Fruit fly (Drosophila melanogaster) whole organism, embryonic: ENCODE results near the gene CG2157.
A peak's percentile ranks its signal among the peaks of the same experiment; 100 is the strongest.

ENCODE experiments used
- Adf1 ChIP-seq: fragments of 200-800 bp; sonication (Bioruptor generic); IDR thresholded peaks from 2 replicates; pipeline ENCODE4 v1.3.6; 2022; ENCODE audit warnings: missing biosample characterization, missing genetic modification characterization
- BtbVII ChIP-seq: fragments of 200-800 bp; sonication (Bioruptor generic); optimal IDR thresholded peaks from 3 replicates; lab custom pipeline; 2017; ENCODE audit warnings: missing biosample characterization, mild to moderate bottlenecking, missing genetic modification characterization
- CG10147 ChIP-seq: fragments of 200-800 bp; sonication (Bioruptor generic); optimal IDR thresholded peaks from 2 replicates; lab custom pipeline; 2019; ENCODE audit warnings: missing biosample characterization, mild to moderate bottlenecking, missing genetic modification characterization, moderate library complexity
- CG10321 ChIP-seq: fragments of 200-800 bp; sonication (Bioruptor generic); IDR thresholded peaks from 2 replicates; pipeline ENCODE4 v1.3.6; 2022; ENCODE audit warnings: missing biosample characterization, missing genetic modification characterization
- CG10462 ChIP-seq: fragments of 200-800 bp; sonication (Bioruptor generic); optimal IDR thresholded peaks from 2 replicates; lab custom pipeline; 2016; ENCODE audit warnings: missing biosample characterization, missing genetic modification characterization
- CG13123 ChIP-seq: fragments of 200-800 bp; sonication (Bioruptor generic); optimal IDR thresholded peaks from 2 replicates; lab custom pipeline; 2016; ENCODE audit warnings: missing biosample characterization, missing genetic modification characterization
- CG13624 ChIP-seq: fragments of 200-800 bp; sonication (Bioruptor generic); optimal IDR thresholded peaks from 2 replicates; lab custom pipeline; 2016; ENCODE audit warnings: missing biosample characterization, missing genetic modification characterization
- CG16779 ChIP-seq: fragments of 200-800 bp; sonication (Bioruptor generic); IDR thresholded peaks from 2 replicates; pipeline ENCODE4 v1.3.6; 2022; ENCODE audit warnings: missing biosample characterization, missing genetic modification characterization
- CG16815 ChIP-seq: fragments of 200-800 bp; sonication (Bioruptor generic); optimal IDR thresholded peaks from 3 replicates; lab custom pipeline; 2017; ENCODE audit warnings: missing biosample characterization, mild to moderate bottlenecking, missing genetic modification characterization
- CG17912 ChIP-seq: fragments of 200-800 bp; sonication (Bioruptor generic); optimal IDR thresholded peaks from 2 replicates; lab custom pipeline; 2018; ENCODE audit warnings: missing biosample characterization, mild to moderate bottlenecking, missing genetic modification characterization
- CG2116 ChIP-seq: fragments of 200-800 bp; sonication (Bioruptor generic); optimal IDR thresholded peaks from 3 replicates; lab custom pipeline; 2018; ENCODE audit warnings: missing biosample characterization, mild to moderate bottlenecking, missing genetic modification characterization
- CG2120 ChIP-seq: fragments of 200-800 bp; sonication (Bioruptor generic); optimal IDR thresholded peaks from 3 replicates; lab custom pipeline; 2016; ENCODE audit warnings: missing biosample characterization, missing genetic modification characterization
- CG2202 ChIP-seq: fragments of 200-800 bp; sonication (Bioruptor generic); optimal IDR thresholded peaks from 2 replicates; lab custom pipeline; 2018; ENCODE audit warnings: missing biosample characterization, mild to moderate bottlenecking, missing genetic modification characterization
- CG33213 ChIP-seq: fragments of 200-800 bp; sonication (Bioruptor generic); optimal IDR thresholded peaks from 3 replicates; lab custom pipeline; 2016; ENCODE audit warnings: missing biosample characterization, missing genetic modification characterization
- CG3726 ChIP-seq: fragments of 200-800 bp; sonication (Bioruptor generic); IDR thresholded peaks from 3 replicates; pipeline ENCODE4, ENCODE4 v1.3.6; 2022; ENCODE audit warnings: missing biosample characterization, missing genetic modification characterization
- CG7745 ChIP-seq: fragments of 200-800 bp; sonication (Bioruptor generic); optimal IDR thresholded peaks from 2 replicates; lab custom pipeline; 2018; ENCODE audit warnings: missing biosample characterization, mild to moderate bottlenecking, missing genetic modification characterization, moderate library complexity
- CG7963 ChIP-seq: fragments of 200-800 bp; sonication (Bioruptor generic); IDR thresholded peaks from 3 replicates; pipeline ENCODE4 v1.3.6; 2022; ENCODE audit warnings: missing biosample characterization, missing genetic modification characterization; ENCODE audit not compliant: partially characterized antibody
- CG8478 ChIP-seq: fragments of >200 bp; optimal IDR thresholded peaks from 2 replicates; lab custom pipeline; 2018
- CG8924 ChIP-seq: fragments of 200-800 bp; optimal IDR thresholded peaks from 3 replicates; lab custom pipeline; 2019; ENCODE audit warnings: missing biosample characterization, mild to moderate bottlenecking, missing genetic modification characterization, moderate library complexity
- CG9727 ChIP-seq: fragments of 200-800 bp; sonication (Bioruptor generic); optimal IDR thresholded peaks from 3 replicates; lab custom pipeline; 2017; ENCODE audit warnings: missing biosample characterization, mild to moderate bottlenecking, missing genetic modification characterization
- CTCF ChIP-seq: fragments of 200-800 bp; sonication (Bioruptor generic); optimal IDR thresholded peaks from 2 replicates; lab custom pipeline; 2017; ENCODE audit warnings: missing biosample characterization, mild to moderate bottlenecking, missing genetic modification characterization, moderate library complexity
- Deaf1 ChIP-seq: fragments of 200-800 bp; optimal IDR thresholded peaks from 3 replicates; lab custom pipeline; 2019; ENCODE audit warnings: missing biosample characterization, mild to moderate bottlenecking, missing genetic modification characterization, moderate library complexity
- Drgx ChIP-seq: fragments of 200-800 bp; sonication (Bioruptor generic); IDR thresholded peaks from 2 replicates; pipeline ENCODE4 v1.3.6; 2022; ENCODE audit warnings: missing biosample characterization, missing genetic modification characterization
- HLH4C ChIP-seq: fragments of 200-800 bp; sonication (Bioruptor generic); IDR thresholded peaks from 3 replicates; pipeline ENCODE4 v1.3.6; 2022; ENCODE audit warnings: missing biosample characterization, missing genetic modification characterization; ENCODE audit not compliant: partially characterized antibody
- Hmr ChIP-seq: fragments of 200-800 bp; sonication (Bioruptor generic); optimal IDR thresholded peaks from 3 replicates; lab custom pipeline; 2017; ENCODE audit warnings: mild to moderate bottlenecking, missing biosample characterization, missing genetic modification reagents, missing genetic modification characterization
- Hmx ChIP-seq: fragments of 200-800 bp; sonication (Bioruptor generic); optimal IDR thresholded peaks from 2 replicates; lab custom pipeline; 2016; ENCODE audit warnings: missing biosample characterization, missing genetic modification characterization
- Max ChIP-seq: fragments of 200-800 bp; sonication (Bioruptor generic); optimal IDR thresholded peaks from 2 replicates; lab custom pipeline; 2016; ENCODE audit warnings: missing biosample characterization, mild to moderate bottlenecking, missing genetic modification characterization
- NFAT ChIP-seq: fragments of 200-800 bp; sonication (Bioruptor generic); IDR thresholded peaks from 2 replicates; pipeline ENCODE4 v1.3.6; 2022; ENCODE audit warnings: missing biosample characterization, missing genetic modification characterization
- NK7.1 ChIP-seq: fragments of 200-800 bp; sonication (Bioruptor generic); optimal IDR thresholded peaks from 3 replicates; lab custom pipeline; 2016; ENCODE audit warnings: missing biosample characterization, missing genetic modification characterization
- Nf-YA ChIP-seq: fragments of 200-800 bp; sonication (Bioruptor generic); IDR thresholded peaks from 2 replicates; pipeline ENCODE4 v1.3.6; 2022; ENCODE audit warnings: missing biosample characterization, missing genetic modification characterization
- Nf-YB ChIP-seq: fragments of 200-800 bp; sonication (Bioruptor generic); optimal IDR thresholded peaks from 3 replicates; lab custom pipeline; 2019; ENCODE audit warnings: missing biosample characterization, mild to moderate bottlenecking, missing genetic modification characterization, moderate library complexity
- Pdp1 ChIP-seq, 2 experiments: fragments of 200-800 bp; sonication (Bioruptor generic); optimal IDR thresholded peaks; 3 replicates each; lab custom pipeline; 2016; ENCODE audit warnings: missing biosample characterization in 2 of 2, missing genetic modification characterization in 2 of 2, mild to moderate bottlenecking in 1 of 2, moderate library complexity in 1 of 2
- Poxn ChIP-seq: fragments of 200-800 bp; sonication (Bioruptor generic); IDR thresholded peaks from 2 replicates; pipeline ENCODE4 v1.3.6; 2022; ENCODE audit warnings: missing biosample characterization, missing genetic modification characterization
- TFAM ChIP-seq: fragments of 200-800 bp; sonication (Bioruptor generic); optimal IDR thresholded peaks from 2 replicates; lab custom pipeline; 2017; ENCODE audit warnings: missing biosample characterization, missing genetic modification characterization, inconsistent platforms
- abd-A ChIP-seq: fragments of 200-800 bp; sonication (Bioruptor generic); optimal IDR thresholded peaks from 3 replicates; lab custom pipeline; 2019; ENCODE audit warnings: missing biosample characterization, mild to moderate bottlenecking, missing genetic modification characterization, moderate library complexity
- bcd ChIP-seq: fragments of 200-800 bp; sonication (Bioruptor generic); optimal IDR thresholded peaks from 2 replicates; lab custom pipeline; 2017; ENCODE audit warnings: missing biosample characterization, mild to moderate bottlenecking, missing genetic modification characterization
- chm ChIP-seq: fragments of 200-800 bp; sonication (Bioruptor generic); IDR thresholded peaks from 2 replicates; pipeline ENCODE4 v1.3.6; 2022; ENCODE audit warnings: missing biosample characterization, missing genetic modification characterization
- crc ChIP-seq: fragments of 200-800 bp; sonication (Bioruptor generic); optimal IDR thresholded peaks from 2 replicates; lab custom pipeline; 2016; ENCODE audit warnings: missing biosample characterization, missing genetic modification characterization
- croc ChIP-seq: fragments of 200-800 bp; sonication (Bioruptor generic); conservative IDR thresholded peaks from 3 replicates; pipeline ENCODE4 v1.3.6; 2022; ENCODE audit warnings: missing biosample characterization, missing genetic modification characterization
- danr ChIP-seq: fragments of 200-800 bp; sonication (Bioruptor generic); IDR thresholded peaks from 2 replicates; pipeline ENCODE4 v1.3.6; 2022; ENCODE audit warnings: missing biosample characterization, missing genetic modification characterization
- gfzf ChIP-seq: fragments of 200-800 bp; sonication (Bioruptor generic); optimal IDR thresholded peaks from 2 replicates; lab custom pipeline; 2016; ENCODE audit warnings: missing biosample characterization, mild to moderate bottlenecking, missing genetic modification characterization, moderate library complexity
- gsb ChIP-seq: fragments of 200-800 bp; sonication (Bioruptor generic); IDR thresholded peaks from 2 replicates; pipeline ENCODE4 v1.3.6; 2022; ENCODE audit warnings: missing biosample characterization, missing genetic modification characterization
- hkb ChIP-seq, 2 experiments: fragments of 200-800 bp in 1 of 2; fragments of >200 bp in 1 of 2; sonication (Bioruptor generic) in 1 of 2; IDR thresholded peaks in 1 of 2; optimal IDR thresholded peaks in 1 of 2; 2 replicates each; pipeline versions ENCODE4 v1.3.6 to Lab custom; 2017 to 2022; ENCODE audit warnings: missing biosample characterization in 1 of 2, missing genetic modification characterization in 1 of 2
- kah ChIP-seq: fragments of 200-800 bp; sonication (Bioruptor generic); optimal IDR thresholded peaks from 2 replicates; lab custom pipeline; 2018; ENCODE audit warnings: missing biosample characterization, mild to moderate bottlenecking, missing genetic modification characterization
- ken ChIP-seq: fragments of 200-800 bp; sonication (Bioruptor generic); IDR thresholded peaks from 3 replicates; pipeline ENCODE4 v1.3.6; 2022; ENCODE audit warnings: missing biosample characterization, missing genetic modification characterization
- nom ChIP-seq: fragments of 200-800 bp; sonication (Bioruptor generic); optimal IDR thresholded peaks from 2 replicates; lab custom pipeline; 2017; ENCODE audit warnings: missing biosample characterization, missing genetic modification characterization, mild to moderate bottlenecking, moderate library complexity, missing genetic modification reagents
- repo ChIP-seq: fragments of 200-800 bp; sonication (Bioruptor generic); optimal IDR thresholded peaks from 2 replicates; lab custom pipeline; 2016; ENCODE audit warnings: missing biosample characterization, missing genetic modification characterization
- sens ChIP-seq: fragments of 200-800 bp; sonication (Bioruptor generic); peaks from one replicate; lab custom pipeline; 2016; ENCODE audit warnings: missing biosample characterization, missing genetic modification characterization
- sim ChIP-seq: fragments of 200-800 bp; sonication (Bioruptor generic); IDR thresholded peaks from 2 replicates; pipeline ENCODE4 v1.3.6; 2022; ENCODE audit warnings: missing biosample characterization, missing genetic modification characterization
- ssp ChIP-seq: fragments of 200-800 bp; sonication (Bioruptor generic); IDR thresholded peaks from 2 replicates; pipeline ENCODE4 v1.3.6; 2022; ENCODE audit warnings: missing biosample characterization, missing genetic modification characterization
- ttk ChIP-seq: fragments of 200-800 bp; sonication (Bioruptor generic); IDR thresholded peaks from 2 replicates; pipeline ENCODE4 v2.1.2; 2022; ENCODE audit warnings: missing biosample characterization, missing genetic modification characterization
- tx ChIP-seq: fragments of 200-800 bp; sonication (Bioruptor generic); optimal IDR thresholded peaks from 2 replicates; lab custom pipeline; 2016; ENCODE audit warnings: missing biosample characterization, missing genetic modification characterization
- z ChIP-seq: fragments of 200-800 bp; sonication (Bioruptor generic); IDR thresholded peaks from 3 replicates; pipeline ENCODE4 v1.3.6; 2022; ENCODE audit warnings: missing biosample characterization, missing genetic modification characterization

CG2157 gene

dm6 chrX:10846972-10847435, 22.1 kb upstream of the CG2157 start, which contains the start of gene sbr (continued):
- no peak for TF ChIP-seq croc (GFP tag; lab: Robert Waterston, UW)
- TF ChIP-seq CG13624 (GFP tag; lab: Kevin White, UChicago): no peak
- peak; percentile 35 for TF ChIP-seq gfzf
- no peak for TF ChIP-seq CTCF (GFP tag; lab: Kevin White, UChicago)
- TF ChIP-seq CG8478 (lab: Kevin White, UChicago): no peak
- no peak for TF ChIP-seq kah
- no peak for TF ChIP-seq CG16779
- TF ChIP-seq NFAT (GFP tag; lab: Robert Waterston, UW): peak; percentile 6; the same call in 1 of the 2 replicates
- no peak for TF ChIP-seq gsb (GFP tag; lab: Robert Waterston, UW)
- no peak for TF ChIP-seq Deaf1 (tag; lab: Kevin White, UChicago)
- TF ChIP-seq Nf-YA (GFP tag; lab: Robert Waterston, UW): no peak
- peak; percentile 19 for TF ChIP-seq CG8924
- TF ChIP-seq CG2202 (tag; lab: Kevin White, UChicago): no peak
- no peak for TF ChIP-seq nom
- TF ChIP-seq TFAM (GFP tag; lab: Kevin White, UChicago): no peak
- no peak for TF ChIP-seq Nf-YB
- no peak for TF ChIP-seq CG33213
- TF ChIP-seq BtbVII (GFP tag; lab: Kevin White, UChicago): no peak
- TF ChIP-seq chm: no peak
- no peak for TF ChIP-seq CG10462 (GFP tag; lab: Kevin White, UChicago)
- TF ChIP-seq CG2116 (GFP tag; lab: Kevin White, UChicago): peak; percentile 85
- TF ChIP-seq repo (GFP tag; lab: Kevin White, UChicago): no peak
- no peak for TF ChIP-seq ttk
- TF ChIP-seq abd-A (tag; lab: Kevin White, UChicago): no peak
- peak; percentile 8 for TF ChIP-seq CG9727 (GFP tag; lab: Kevin White, UChicago)
- no peak for TF ChIP-seq bcd (GFP tag; lab: Kevin White, UChicago)
- no peak for TF ChIP-seq z (GFP tag; lab: Robert Waterston, UW)
- TF ChIP-seq CG2120: peak; percentile 50
- no peak for TF ChIP-seq CG10147 (GFP tag; lab: Kevin White, UChicago)
- TF ChIP-seq CG7745 (tag; lab: Kevin White, UChicago): no peak
- no peak for TF ChIP-seq Poxn
- TF ChIP-seq Max (GFP tag; lab: Kevin White, UChicago): no peak
- peak; percentile 78 for TF ChIP-seq HLH4C
- no peak for TF ChIP-seq Drgx
- TF ChIP-seq sens (GFP tag; lab: Kevin White, UChicago): peak; percentile 47
- no peak for TF ChIP-seq NK7.1 (GFP tag; lab: Kevin White, UChicago)
- no peak for TF ChIP-seq CG3726
- TF ChIP-seq crc (GFP tag; lab: Kevin White, UChicago): no peak
- TF ChIP-seq hkb (optimal IDR thresholded peaks at IDR 0.05; lab: Kevin White, UChicago): no peak
- no peak for TF ChIP-seq hkb (GFP tag; IDR thresholded peaks at IDR 0.05; lab: Robert Waterston, UW)
- no peak for TF ChIP-seq CG10321
- TF ChIP-seq CG7963 (GFP tag; lab: Robert Waterston, UW): peak; percentile 64; the same call in 1 of the 3 replicates
- no peak for TF ChIP-seq CG13123 (GFP tag; lab: Kevin White, UChicago)
- TF ChIP-seq danr (GFP tag; lab: Robert Waterston, UW): no peak
- no peak for TF ChIP-seq tx
- TF ChIP-seq CG17912 (GFP tag; lab: Kevin White, UChicago): no peak
- no peak for TF ChIP-seq Adf1 (GFP tag; lab: Robert Waterston, UW)
- TF ChIP-seq Pdp1 (GFP tag; optimal IDR thresholded peaks at IDR 0.05; lab: Kevin White, UChicago): peak in 1 of 2 experiments; percentile 8
- no peak for TF ChIP-seq ken (GFP tag; lab: Robert Waterston, UW)
- TF ChIP-seq Hmr (GFP tag; lab: Kevin White, UChicago): no peak
- no peak for TF ChIP-seq CG16815 (GFP tag; lab: Kevin White, UChicago)
- no peak for TF ChIP-seq sim (GFP tag; lab: Robert Waterston, UW)
- no peak for TF ChIP-seq Hmx (GFP tag; lab: Kevin White, UChicago)
- no peak for TF ChIP-seq ssp (GFP tag; lab: Robert Waterston, UW)
